Worm (Caenorhabditis elegans) whole organism, L1 larva: Measurements from ENCODE around the gene T02H6.7.

Source experiments
- alr-1 ChIP-seq: fragments of 200-800 bp; sonication (Bioruptor generic); optimal IDR thresholded peaks from 2 replicates; lab custom pipeline; 2018; ENCODE audit warnings: borderline replicate concordance, mild to moderate bottlenecking, missing genetic modification characterization, missing compliant biosample characterization
- ama-1 ChIP-seq: fragments of 150-350 bp; optimal IDR thresholded peaks from 2 replicates; lab custom pipeline; 2014
- egl-27 ChIP-seq, 2 experiments: fragments of 150-350 bp in 1 of 2; sonication (generic microtip); optimal IDR thresholded peaks; 3 replicates each; lab custom pipeline; 2017 to 2018; ENCODE audit warnings: missing biosample characterization in 2 of 2, missing genetic modification characterization in 2 of 2, missing genetic modification reagents in 2 of 2
- elt-3 ChIP-seq, 6 experiments: fragments of 150-350 bp in 1 of 6; sonication (generic microtip); optimal IDR thresholded peaks; 2 replicates each; lab custom pipeline; 2017 to 2018; ENCODE audit warnings: missing biosample characterization in 6 of 6, missing genetic modification characterization in 6 of 6, inconsistent platforms in 1 of 6
- fkh-10 ChIP-seq: sonication (generic microtip); optimal IDR thresholded peaks from 2 replicates; lab custom pipeline; 2017; ENCODE audit warnings: missing biosample characterization, missing genetic modification reagents, missing genetic modification characterization
- nhr-237 ChIP-seq: fragments of 150-350 bp; optimal IDR thresholded peaks from 2 replicates; lab custom pipeline; 2014; ENCODE audit warnings: missing biosample characterization, missing genetic modification characterization
- nhr-84 ChIP-seq: sonication (generic microtip); optimal IDR thresholded peaks from 2 replicates; lab custom pipeline; 2017; ENCODE audit warnings: missing biosample characterization, missing genetic modification characterization
- pag-3 ChIP-seq: sonication (generic microtip); optimal IDR thresholded peaks from 2 replicates; lab custom pipeline; 2017; ENCODE audit warnings: missing genetic modification characterization, mild to moderate bottlenecking, missing compliant biosample characterization, antibody characterized with exemption, borderline replicate concordance; ENCODE audit not compliant: insufficient read depth
- pqm-1 ChIP-seq: sonication (generic microtip); optimal IDR thresholded peaks from 3 replicates; lab custom pipeline; 2017; ENCODE audit warnings: missing biosample characterization, missing genetic modification characterization
- snpc-4 ChIP-seq: fragments of 150-350 bp; optimal IDR thresholded peaks from 2 replicates; lab custom pipeline; 2014; ENCODE audit warnings: missing biosample characterization, missing genetic modification characterization
- sup-37 ChIP-seq: fragments of 200-800 bp; sonication (Bioruptor generic); optimal IDR thresholded peaks from 2 replicates; lab custom pipeline; 2018; ENCODE audit warnings: mild to moderate bottlenecking, missing genetic modification characterization, missing compliant biosample characterization
- unc-62 ChIP-seq: fragments of 150-350 bp; optimal IDR thresholded peaks from 2 replicates; lab custom pipeline; 2014; ENCODE audit warnings: missing biosample characterization, missing genetic modification reagents, missing genetic modification characterization
- ztf-11 ChIP-seq, 2 experiments: sonication (generic microtip); optimal IDR thresholded peaks; 2 replicates each; lab custom pipeline; 2016 to 2017; ENCODE audit warnings: missing genetic modification characterization in 2 of 2, missing biosample characterization in 1 of 2, missing compliant biosample characterization in 1 of 2

ce11 chrII:689749-690148 lies 7.3 kb downstream of the T02H6.7 start, which contains the start of gene T02H6.4:
- no peak for TF ChIP-seq nhr-84 (tag; lab: Kevin White, UChicago)
- TF ChIP-seq ama-1 (lab: Kevin White, UChicago): no peak
- TF ChIP-seq pag-3: no peak
- no peak for TF ChIP-seq alr-1
- TF ChIP-seq snpc-4 (tag; lab: Kevin White, UChicago): no peak
- no peak for TF ChIP-seq sup-37 (GFP tag; lab: Kevin White, UChicago)
- TF ChIP-seq ztf-11 (tag; optimal IDR thresholded peaks at IDR 0.05; lab: Kevin White, UChicago): no peak
- no peak for TF ChIP-seq pqm-1
- no peak for TF ChIP-seq fkh-10 (GFP tag; lab: Kevin White, UChicago)
- TF ChIP-seq egl-27 (tag; optimal IDR thresholded peaks at IDR 0.05; lab: Kevin White, UChicago): no peak
- TF ChIP-seq unc-62 (GFP tag; lab: Kevin White, UChicago): no peak
- no peak for TF ChIP-seq elt-3 (tag; optimal IDR thresholded peaks at IDR 0.05; lab: Kevin White, UChicago)
- TF ChIP-seq nhr-237 (tag; lab: Kevin White, UChicago): no peak
